Worm (Caenorhabditis elegans): ENCODE data around the gene C18A3.10.
"Not testable (repeated sequence)": the region's sequence is repeated elsewhere in the genome, so short reads cannot be mapped to it uniquely, and the experiment has no call there.

DNA sequence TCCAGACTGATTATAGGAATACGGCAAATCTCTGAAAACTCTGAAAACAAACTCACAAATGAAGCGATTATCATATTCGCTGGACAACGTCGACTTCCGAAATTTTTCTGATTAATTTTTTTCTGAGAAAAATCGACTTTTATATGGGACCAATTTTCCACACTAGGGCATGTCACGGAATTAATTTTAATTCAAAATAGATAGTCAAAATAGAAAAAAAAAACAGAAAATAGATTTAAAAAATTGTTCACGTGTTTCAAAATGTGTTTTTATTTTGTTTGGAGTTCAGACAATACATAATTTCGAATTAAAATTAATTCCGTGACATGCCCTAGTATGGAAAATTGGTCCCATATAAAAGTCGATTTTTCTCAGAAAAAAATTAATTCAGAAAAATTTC lies 42.0 kb upstream of the C18A3.10 start, which contains the start of the genes F10C1.3 and F10C1.23:
- not testable (repeated sequence) for TF ChIP-seq unc-55 (GFP tag; optimal IDR thresholded peaks at IDR 0.05); ceh-48 (tag; optimal IDR thresholded peaks at IDR 0.05); zip-5 (tag; optimal IDR thresholded peaks at IDR 0.05)
